Worm (Caenorhabditis elegans) whole organism, mixed stage, embryonic: Measurements from ENCODE around the gene T21C9.6.

Source experiments
- M03D4.4 ChIP-seq: sonication (generic microtip); optimal IDR thresholded peaks from 2 replicates; lab custom pipeline; 2017; ENCODE audit warnings: mild to moderate bottlenecking, missing genetic modification characterization, missing compliant biosample characterization
- bed-3 ChIP-seq: fragments of 200-800 bp; sonication (Bioruptor generic); optimal IDR thresholded peaks from 3 replicates; lab custom pipeline; 2018; ENCODE audit warnings: mild to moderate bottlenecking, missing genetic modification characterization, moderate library complexity, missing compliant biosample characterization
- blmp-1 ChIP-seq: fragments of 150-350 bp; optimal IDR thresholded peaks from 2 replicates; lab custom pipeline; 2014; ENCODE audit warnings: missing biosample characterization, missing genetic modification characterization
- ceh-39 ChIP-seq: fragments of 150-350 bp; optimal IDR thresholded peaks from 2 replicates; lab custom pipeline; 2014; ENCODE audit warnings: missing biosample characterization, missing genetic modification characterization
- ceh-43 ChIP-seq: fragments of 200-800 bp; sonication (Bioruptor generic); optimal IDR thresholded peaks from 2 replicates; lab custom pipeline; 2018; ENCODE audit warnings: mild to moderate bottlenecking, missing genetic modification characterization, moderate library complexity, missing compliant biosample characterization
- ceh-83 ChIP-seq: fragments of 200-800 bp; sonication (Bioruptor generic); optimal IDR thresholded peaks from 2 replicates; lab custom pipeline; 2018; ENCODE audit warnings: mild to moderate bottlenecking, missing genetic modification characterization, missing compliant biosample characterization
- cnd-1 ChIP-seq: fragments of 200-800 bp; sonication (Bioruptor generic); optimal IDR thresholded peaks from 2 replicates; lab custom pipeline; 2018; ENCODE audit warnings: mild to moderate bottlenecking, missing genetic modification characterization, missing compliant biosample characterization
- drap-1 ChIP-seq: fragments of 200-800 bp; sonication (Bioruptor generic); optimal IDR thresholded peaks from 3 replicates; lab custom pipeline; 2018; ENCODE audit warnings: mild to moderate bottlenecking, missing genetic modification characterization, missing compliant biosample characterization
- elt-1 ChIP-seq: sonication (generic microtip); optimal IDR thresholded peaks from 2 replicates; lab custom pipeline; 2017; ENCODE audit warnings: missing genetic modification characterization, mild to moderate bottlenecking, missing compliant biosample characterization, antibody characterized with exemption, moderate library complexity, borderline replicate concordance; ENCODE audit not compliant: insufficient read depth
- elt-3 ChIP-seq: fragments of 150-350 bp; optimal IDR thresholded peaks from 2 replicates; lab custom pipeline; 2014; ENCODE audit warnings: missing biosample characterization, missing genetic modification characterization
- ham-2 ChIP-seq: fragments of 200-800 bp; sonication (Bioruptor generic); optimal IDR thresholded peaks from 2 replicates; lab custom pipeline; 2018; ENCODE audit warnings: mild to moderate bottlenecking, missing genetic modification characterization, missing compliant biosample characterization
- hlh-1 ChIP-seq: fragments of 150-350 bp; optimal IDR thresholded peaks from 2 replicates; lab custom pipeline; 2014; ENCODE audit warnings: missing biosample characterization, missing genetic modification reagents, missing genetic modification characterization
- lin-13 ChIP-seq: fragments of 150-350 bp; optimal IDR thresholded peaks from 2 replicates; lab custom pipeline; 2014; ENCODE audit warnings: missing biosample characterization, missing genetic modification characterization
- lsy-2 ChIP-seq: fragments of 150-350 bp; optimal IDR thresholded peaks from 2 replicates; lab custom pipeline; 2014; ENCODE audit warnings: missing biosample characterization, missing genetic modification characterization
- mab-5 ChIP-seq: fragments of 150-350 bp; optimal IDR thresholded peaks from 2 replicates; lab custom pipeline; 2014; ENCODE audit warnings: missing biosample characterization, missing genetic modification characterization
- mep-1 ChIP-seq: fragments of 150-350 bp; optimal IDR thresholded peaks from 2 replicates; lab custom pipeline; 2017; ENCODE audit warnings: missing biosample characterization, missing genetic modification reagents, missing genetic modification characterization, inconsistent platforms
- mls-2 ChIP-seq: sonication (generic microtip); optimal IDR thresholded peaks from 2 replicates; lab custom pipeline; 2016; ENCODE audit warnings: mild to moderate bottlenecking, missing genetic modification characterization, moderate library complexity, missing compliant biosample characterization
- nhr-12 ChIP-seq: fragments of 150-350 bp; optimal IDR thresholded peaks from 2 replicates; lab custom pipeline; 2014; ENCODE audit warnings: missing biosample characterization, missing genetic modification characterization
- nhr-2 ChIP-seq: fragments of 150-350 bp; optimal IDR thresholded peaks from 2 replicates; lab custom pipeline; 2014; ENCODE audit warnings: missing biosample characterization, missing genetic modification characterization
- nhr-237 ChIP-seq: fragments of 150-350 bp; optimal IDR thresholded peaks from 2 replicates; lab custom pipeline; 2014; ENCODE audit warnings: missing biosample characterization, missing genetic modification characterization
- nhr-28 ChIP-seq: fragments of 150-350 bp; optimal IDR thresholded peaks from 2 replicates; lab custom pipeline; 2014; ENCODE audit warnings: missing biosample characterization, missing genetic modification characterization
- nhr-76 ChIP-seq: sonication (generic microtip); optimal IDR thresholded peaks from 2 replicates; lab custom pipeline; 2017; ENCODE audit warnings: missing biosample characterization, missing genetic modification characterization
- pha-4 ChIP-seq: fragments of 150-350 bp; optimal IDR thresholded peaks from 2 replicates; lab custom pipeline; 2018; ENCODE audit warnings: missing biosample characterization, missing genetic modification reagents, missing genetic modification characterization
- snpc-4 ChIP-seq: fragments of 150-350 bp; optimal IDR thresholded peaks from 2 replicates; lab custom pipeline; 2014; ENCODE audit warnings: missing biosample characterization, missing genetic modification characterization
- tbx-8 ChIP-seq: fragments of 200-800 bp; sonication (Bioruptor generic); optimal IDR thresholded peaks from 2 replicates; lab custom pipeline; 2018; ENCODE audit warnings: mild to moderate bottlenecking, missing genetic modification characterization, moderate library complexity, missing compliant biosample characterization
- unc-120 ChIP-seq: sonication (generic microtip); optimal IDR thresholded peaks from 2 replicates; lab custom pipeline; 2017; ENCODE audit warnings: missing genetic modification characterization, missing compliant biosample characterization; ENCODE audit not compliant: poor library complexity, severe bottlenecking
- unc-39 ChIP-seq: fragments of 150-350 bp; optimal IDR thresholded peaks from 2 replicates; lab custom pipeline; 2014; ENCODE audit warnings: missing biosample characterization, missing genetic modification characterization
- unc-62 ChIP-seq: fragments of 150-350 bp; optimal IDR thresholded peaks from 2 replicates; lab custom pipeline; 2014; ENCODE audit warnings: missing biosample characterization, missing genetic modification reagents, missing genetic modification characterization
- zip-8 ChIP-seq: fragments of 150-350 bp; optimal IDR thresholded peaks from 2 replicates; lab custom pipeline; 2014; ENCODE audit warnings: missing biosample characterization, missing genetic modification characterization
- ztf-11 ChIP-seq: fragments of 150-350 bp; optimal IDR thresholded peaks from 2 replicates; lab custom pipeline; 2014; ENCODE audit warnings: missing biosample characterization, missing genetic modification characterization

T21C9.6 gene

DNA sequence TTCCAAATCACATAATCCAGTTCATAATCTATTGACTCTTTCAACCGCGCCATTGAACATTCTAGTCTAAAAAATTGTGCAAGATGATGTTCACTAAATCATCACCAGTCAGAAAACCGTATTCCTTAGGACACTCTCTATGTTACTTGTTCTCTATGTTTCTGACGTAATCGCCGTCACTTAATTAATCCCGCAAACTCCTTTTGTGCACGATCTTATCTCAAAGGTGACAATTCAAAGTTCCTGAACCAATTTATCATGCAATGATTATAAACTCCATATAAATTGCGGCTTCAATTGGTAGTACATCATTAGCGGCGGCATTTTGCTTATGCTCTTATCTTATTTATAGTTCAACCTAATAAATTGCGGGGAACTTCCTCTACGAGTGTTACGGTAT lies 18.9 kb upstream of the T21C9.6 start:
- TF ChIP-seq lin-13 (tag; lab: Kevin White, UChicago), result no peak
- no peak for TF ChIP-seq tbx-8 (GFP tag; lab: Kevin White, UChicago)
- TF ChIP-seq nhr-2, result no peak
- TF ChIP-seq elt-1 (tag; lab: Kevin White, UChicago), result no peak

DNA sequence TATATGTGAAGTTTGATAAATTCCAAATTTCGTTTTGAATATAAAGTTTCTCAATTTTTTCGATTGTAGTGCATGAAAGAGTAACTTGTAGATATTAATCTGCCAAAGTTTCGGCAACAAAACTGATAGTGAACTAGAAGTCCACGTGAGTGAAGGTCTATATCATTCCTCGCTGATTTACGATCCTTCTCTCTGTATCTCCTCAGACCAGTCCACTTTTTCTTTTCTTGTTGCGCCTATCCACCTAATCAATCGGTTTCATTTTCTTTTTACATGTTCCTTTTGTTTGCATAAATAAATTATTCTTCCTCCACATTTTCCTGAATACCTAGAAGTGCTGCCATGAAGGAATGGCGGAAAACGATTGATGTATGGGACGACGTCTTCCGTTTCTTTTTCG lies 17.5 kb upstream of the T21C9.6 start:
- TF ChIP-seq mab-5 (tag; lab: Kevin White, UChicago) (no peak), mls-2 (tag; lab: Kevin White, UChicago) (no peak), unc-62 (GFP tag; lab: Kevin White, UChicago) (no peak), drap-1 (GFP tag; lab: Kevin White, UChicago) (no peak), unc-120 (tag; lab: Kevin White, UChicago) (no peak), lin-13 (tag; lab: Kevin White, UChicago) (no peak), M03D4.4 (tag; lab: Kevin White, UChicago) (no peak), bed-3 (no peak), elt-1 (tag; lab: Kevin White, UChicago) (no peak), pha-4 (tag; lab: Kevin White, UChicago) (no peak), lsy-2 (tag; lab: Kevin White, UChicago) (no peak), unc-39 (tag; lab: Kevin White, UChicago) (no peak)

DNA sequence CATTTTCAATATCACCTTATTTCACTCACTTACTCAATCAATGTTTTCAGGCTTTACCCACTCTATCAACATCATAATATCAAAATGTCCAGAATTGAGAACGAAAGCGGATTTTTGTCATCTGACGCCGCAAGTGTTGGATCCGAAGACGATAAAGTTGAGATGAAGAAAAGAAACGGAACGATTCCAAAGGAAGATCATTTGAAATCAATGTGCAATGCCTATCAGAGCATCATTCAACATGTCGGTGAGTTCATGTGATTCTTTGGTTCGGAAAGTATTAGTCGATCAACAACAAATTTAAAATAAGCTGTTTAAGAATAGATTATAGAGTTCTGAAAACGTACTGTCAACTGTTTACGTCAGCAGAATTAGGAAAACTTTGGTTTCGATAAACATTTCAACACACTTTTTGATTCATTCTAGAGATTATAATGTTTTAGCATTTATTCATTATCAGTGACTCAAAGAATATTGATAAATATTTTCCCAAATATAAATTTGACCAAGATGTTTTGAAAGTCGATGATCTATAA lies 16.8 kb upstream of the T21C9.6 start, which contains the start of gene cat-4:
TSS of gene cat-4 (plus strand) at position 51 of the 536 bp plus-strand sequence.
- TF ChIP-seq ham-2, result no peak
- TF ChIP-seq hlh-1 (tag; lab: Kevin White, UChicago), result no peak
- no peak for TF ChIP-seq mls-2 (tag; lab: Kevin White, UChicago)
- no peak for TF ChIP-seq snpc-4 (tag; lab: Kevin White, UChicago)
- no peak for TF ChIP-seq zip-8 (tag; lab: Kevin White, UChicago)
- no peak for TF ChIP-seq nhr-2
- TF ChIP-seq mab-5 (tag; lab: Kevin White, UChicago), result no peak
- TF ChIP-seq mep-1 (tag; lab: Kevin White, UChicago), result no peak
- no peak for TF ChIP-seq lin-13 (tag; lab: Kevin White, UChicago)
- no peak for TF ChIP-seq nhr-28
- no peak for TF ChIP-seq blmp-1
- no peak for TF ChIP-seq drap-1 (GFP tag; lab: Kevin White, UChicago)
- TF ChIP-seq unc-120 (tag; lab: Kevin White, UChicago), result no peak
- TF ChIP-seq ceh-43 (GFP tag; lab: Kevin White, UChicago), result no peak
- no peak for TF ChIP-seq M03D4.4 (tag; lab: Kevin White, UChicago)
- TF ChIP-seq elt-3, result no peak
- TF ChIP-seq nhr-237 (tag; lab: Kevin White, UChicago), result no peak
- no peak for TF ChIP-seq cnd-1 (tag; lab: Kevin White, UChicago)
- no peak for TF ChIP-seq elt-1 (tag; lab: Kevin White, UChicago)
- no peak for TF ChIP-seq ceh-39 (tag; lab: Kevin White, UChicago)
- TF ChIP-seq, all 35 proteins: peak for 0

DNA sequence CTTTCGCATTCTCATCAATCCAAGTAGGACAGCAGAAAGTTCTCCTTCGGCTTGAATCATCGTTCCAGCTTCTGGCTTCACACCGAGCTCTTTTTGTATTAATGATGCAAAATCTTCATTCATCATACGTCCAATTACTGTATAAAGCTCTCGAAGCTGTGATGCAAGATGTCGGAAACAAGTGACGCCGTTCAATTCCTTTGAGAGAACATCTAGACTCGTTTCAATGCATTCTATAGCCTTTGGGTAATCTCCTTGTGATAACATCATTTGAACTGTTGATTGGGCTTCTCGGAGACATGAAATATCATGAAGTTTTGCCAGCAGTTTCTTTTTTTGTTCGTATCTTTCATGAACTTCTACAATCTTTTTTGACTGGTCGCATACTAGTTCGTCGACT lies 13.2 kb upstream of the T21C9.6 start:
- TF ChIP-seq mep-1 (tag; lab: Kevin White, UChicago), result no peak
- TF ChIP-seq mls-2 (tag; lab: Kevin White, UChicago), result no peak
- TF ChIP-seq elt-1 (tag; lab: Kevin White, UChicago), result no peak
- TF ChIP-seq nhr-237 (tag; lab: Kevin White, UChicago), result no peak
- TF ChIP-seq nhr-76 (tag; lab: Kevin White, UChicago), result no peak
- no peak for TF ChIP-seq ceh-83 (GFP tag; lab: Kevin White, UChicago)
- no peak for TF ChIP-seq drap-1 (GFP tag; lab: Kevin White, UChicago)
- no peak for TF ChIP-seq ceh-43 (GFP tag; lab: Kevin White, UChicago)

DNA sequence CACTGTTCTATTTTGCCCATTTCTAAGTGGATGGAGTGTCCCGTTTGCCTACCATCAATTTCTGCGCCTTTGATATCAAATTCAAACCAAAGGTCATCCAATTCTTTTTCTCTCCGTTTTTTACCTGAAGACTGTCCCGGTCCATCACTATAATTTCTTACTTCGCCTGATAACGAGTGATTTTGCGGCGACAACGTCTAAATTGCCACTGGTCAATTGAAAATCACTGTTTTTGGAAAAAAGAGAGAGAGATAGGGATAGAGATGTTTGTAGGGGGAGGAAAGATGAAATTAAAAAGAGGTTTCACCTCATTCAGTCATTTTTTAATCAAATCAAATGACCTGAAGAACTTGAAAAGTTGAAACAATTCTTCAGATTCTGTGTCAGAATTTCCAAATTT lies 10.2 kb upstream of the T21C9.6 start:
- TF ChIP-seq ceh-39 (tag; lab: Kevin White, UChicago) (no peak), mab-5 (tag; lab: Kevin White, UChicago) (no peak), nhr-12 (tag; lab: Kevin White, UChicago) (no peak), ztf-11 (tag; lab: Kevin White, UChicago) (no peak), ceh-83 (GFP tag; lab: Kevin White, UChicago) (no peak), nhr-2 (no peak), lsy-2 (tag; lab: Kevin White, UChicago) (no peak), ham-2 (no peak), pha-4 (tag; lab: Kevin White, UChicago) (no peak), unc-62 (GFP tag; lab: Kevin White, UChicago) (no peak), tbx-8 (GFP tag; lab: Kevin White, UChicago) (no peak), cnd-1 (tag; lab: Kevin White, UChicago) (no peak), zip-8 (tag; lab: Kevin White, UChicago) (no peak)
- TF ChIP-seq, all 35 proteins: peak for 0
